Worm (Caenorhabditis elegans): ENCODE data around the gene T05B4.10.

T05B4.10 gene

ce11 chrV:4120629-4121028 lies at the start of gene T05B4.10:
TSS of gene T05B4.10 (minus strand) at chrV:4120729.
- TF ChIP-seq nhr-23 (tag; optimal IDR thresholded peaks at IDR 0.05) (no peak), sma-3 (GFP tag; optimal IDR thresholded peaks at IDR 0.05) (no peak), nhr-6 (tag; optimal IDR thresholded peaks at IDR 0.05) (no peak), lin-39 (tag; optimal IDR thresholded peaks at IDR 0.05) (no peak), R02D3.7 (tag; optimal IDR thresholded peaks at IDR 0.05) (no peak), sem-4 (tag; optimal IDR thresholded peaks at IDR 0.05) (no peak), dmd-4 (tag; optimal IDR thresholded peaks at IDR 0.05) (no peak), elt-1 (tag; optimal IDR thresholded peaks at IDR 0.05) (no peak), ceh-82 (tag; optimal IDR thresholded peaks at IDR 0.05) (no peak), snpc-4 (tag; optimal IDR thresholded peaks at IDR 0.05) (no peak), ama-1 (optimal IDR thresholded peaks at IDR 0.05) (no peak), elt-3 (tag; optimal IDR thresholded peaks at IDR 0.05) (no peak), ztf-4 (tag; optimal IDR thresholded peaks at IDR 0.05) (no peak)

ce11 chrV:4170138-4170537 lies 49.6 kb upstream of the T05B4.10 start, which contains the start of gene Y45G5AM.7:
TSS of gene Y45G5AM.7 (minus strand) at chrV:4170238.
- TF ChIP-seq unc-62 (GFP tag; optimal IDR thresholded peaks at IDR 0.05) (no peak), nhr-237 (tag; optimal IDR thresholded peaks at IDR 0.05) (no peak), mbf-1 (tag; optimal IDR thresholded peaks at IDR 0.05) (no peak), ceh-82 (tag; optimal IDR thresholded peaks at IDR 0.05) (no peak), alr-1 (tag; optimal IDR thresholded peaks at IDR 0.05) (no peak), mab-5 (tag; optimal IDR thresholded peaks at IDR 0.05) (no peak), unc-39 (tag; optimal IDR thresholded peaks at IDR 0.05) (no peak), elt-1 (tag; optimal IDR thresholded peaks at IDR 0.05) (no peak), gmeb-1 (tag; optimal IDR thresholded peaks at IDR 0.05) (no peak), aly-2 (tag; optimal IDR thresholded peaks at IDR 0.05) (no peak), C34F6.9 (tag; optimal IDR thresholded peaks at IDR 0.05) (no peak), F13H6.1 (tag; optimal IDR thresholded peaks at IDR 0.05) (no peak), nhr-10 (tag; optimal IDR thresholded peaks at IDR 0.05) (no peak), ztf-11 (tag; optimal IDR thresholded peaks at IDR 0.05) (no peak), zag-1 (tag; optimal IDR thresholded peaks at IDR 0.05) (no peak), sma-3 (GFP tag; optimal IDR thresholded peaks at IDR 0.05) (no peak), sem-4 (tag; optimal IDR thresholded peaks at IDR 0.05) (no peak), lin-39 (tag; optimal IDR thresholded peaks at IDR 0.05) (no peak), fos-1 (tag; optimal IDR thresholded peaks at IDR 0.05) (no peak), skn-1 (tag; optimal IDR thresholded peaks at IDR 0.05) (no peak)

ce11 chrV:4169658-4170057 lies 49.1 kb upstream of the T05B4.10 start:
- TF ChIP-seq ceh-82 (tag; optimal IDR thresholded peaks at IDR 0.05), result no peak
- TF ChIP-seq unc-55 (GFP tag; optimal IDR thresholded peaks at IDR 0.05), result peak; percentile 31
- TF ChIP-seq ama-1 (optimal IDR thresholded peaks at IDR 0.05), result no peak
- TF ChIP-seq nhr-237 (tag; optimal IDR thresholded peaks at IDR 0.05), result no peak

DNA sequence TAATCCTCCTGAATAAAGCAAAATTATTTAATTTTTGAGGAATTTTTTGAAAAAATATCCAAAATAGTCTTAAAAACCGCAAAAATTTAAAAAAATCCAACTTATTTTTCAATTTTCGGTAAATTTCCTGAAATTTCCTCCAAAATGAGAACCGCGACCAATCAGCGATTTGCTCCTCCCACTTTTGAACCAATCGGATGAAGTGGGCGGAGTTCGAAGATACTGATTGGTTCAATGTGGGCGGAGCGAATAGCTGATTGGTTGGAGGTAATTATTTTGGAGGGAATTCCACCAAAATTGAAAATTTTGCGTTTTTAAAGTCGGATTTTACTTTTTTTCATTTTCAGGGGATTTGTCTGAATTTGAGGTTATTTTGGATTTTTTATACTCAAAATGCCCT lies 47.5 kb upstream of the T05B4.10 start:
- no peak for TF ChIP-seq nhr-21 (tag; optimal IDR thresholded peaks at IDR 0.05)
- no peak for TF ChIP-seq fos-1 (tag; optimal IDR thresholded peaks at IDR 0.05)
- no peak for TF ChIP-seq nhr-129 (tag; optimal IDR thresholded peaks at IDR 0.05)
- no peak for TF ChIP-seq nhr-6 (tag; optimal IDR thresholded peaks at IDR 0.05)
- TF ChIP-seq peb-1 (tag; optimal IDR thresholded peaks at IDR 0.05), result no peak
- no peak for TF ChIP-seq Y55F3AM.14 (GFP tag; optimal IDR thresholded peaks at IDR 0.05)
- no peak for TF ChIP-seq nhr-77 (tag; optimal IDR thresholded peaks at IDR 0.05)
- no peak for TF ChIP-seq skn-1 (tag; optimal IDR thresholded peaks at IDR 0.05)
- TF ChIP-seq sma-9 (GFP tag; optimal IDR thresholded peaks at IDR 0.05), result no peak
- TF ChIP-seq sma-9 (tag; optimal IDR thresholded peaks at IDR 0.05), result no peak
- no peak for TF ChIP-seq sma-3 (GFP tag; optimal IDR thresholded peaks at IDR 0.05)
- TF ChIP-seq unc-62 (GFP tag; optimal IDR thresholded peaks at IDR 0.05), result no peak

DNA sequence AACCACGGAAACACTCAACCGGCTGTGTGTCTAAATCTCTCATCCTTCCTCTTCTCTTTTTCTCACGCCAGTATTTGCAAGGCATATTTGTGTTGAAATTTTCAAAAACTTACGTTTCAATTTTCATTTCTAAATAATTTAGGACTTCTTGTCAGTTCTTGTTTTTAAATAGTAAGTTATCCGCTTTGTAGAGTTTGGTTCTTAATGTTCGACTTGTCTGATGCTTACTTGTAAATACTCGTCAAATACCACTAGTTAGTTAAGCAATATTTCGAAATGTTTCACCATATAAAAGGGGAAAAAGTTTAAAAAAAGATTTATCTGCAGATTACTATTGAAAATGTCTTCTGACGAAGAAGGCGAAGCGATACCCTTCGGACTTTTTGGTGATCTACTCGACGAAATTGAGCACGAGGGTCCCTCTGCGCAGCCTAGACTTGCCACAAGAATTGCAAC lies 44.0 kb upstream of the T05B4.10 start, which contains the start of gene Y45G5AM.3:
Gene Y45G5AM.3 (plus strand): TSS at position 51 of the 456 bp plus-strand sequence.
- TF ChIP-seq nhr-129 (tag; optimal IDR thresholded peaks at IDR 0.05) (peak; percentile 97), C34F6.9 (tag; optimal IDR thresholded peaks at IDR 0.05) (peak; percentile 18), fos-1 (tag; optimal IDR thresholded peaks at IDR 0.05) (peak; percentile 22), Y55F3AM.14 (GFP tag; optimal IDR thresholded peaks at IDR 0.05) (no peak), aly-2 (tag; optimal IDR thresholded peaks at IDR 0.05) (no peak)
